Worm (Caenorhabditis elegans) whole organism, L3 larva: ENCODE measurements around the gene prkl-1.
A peak's percentile ranks its signal among the peaks of the same experiment; 100 is the strongest.

Experiments used
- R02D3.7 ChIP-seq: fragments of 150-350 bp; optimal IDR thresholded peaks from 2 replicates; lab custom pipeline; 2014; ENCODE audit warnings: missing biosample characterization, missing genetic modification characterization
- aly-2 ChIP-seq: fragments of 150-350 bp; optimal IDR thresholded peaks from 2 replicates; lab custom pipeline; 2014; ENCODE audit warnings: missing biosample characterization, missing genetic modification characterization
- ceh-16 ChIP-seq: sonication (generic microtip); optimal IDR thresholded peaks from 2 replicates; lab custom pipeline; 2017; ENCODE audit warnings: missing biosample characterization, missing genetic modification characterization
- ceh-82 ChIP-seq: fragments of 150-350 bp; optimal IDR thresholded peaks from 2 replicates; lab custom pipeline; 2014; ENCODE audit warnings: missing biosample characterization, missing genetic modification characterization
- ceh-9 ChIP-seq: sonication (generic microtip); optimal IDR thresholded peaks from 2 replicates; lab custom pipeline; 2018; ENCODE audit warnings: missing biosample characterization, missing genetic modification characterization
- daf-12 ChIP-seq: fragments of 150-350 bp; optimal IDR thresholded peaks from 2 replicates; lab custom pipeline; 2014; ENCODE audit warnings: missing biosample characterization, missing genetic modification reagents, missing genetic modification characterization
- egl-27 ChIP-seq: sonication (generic microtip); optimal IDR thresholded peaks from 4 replicates; lab custom pipeline; 2017; ENCODE audit warnings: missing biosample characterization, missing genetic modification reagents, missing genetic modification characterization
- egl-5 ChIP-seq: fragments of 150-350 bp; optimal IDR thresholded peaks from 2 replicates; lab custom pipeline; 2017; ENCODE audit warnings: missing biosample characterization, missing genetic modification reagents, missing genetic modification characterization, inconsistent platforms
- elt-1 ChIP-seq: fragments of 150-350 bp; optimal IDR thresholded peaks from 2 replicates; lab custom pipeline; 2014; ENCODE audit warnings: missing biosample characterization, missing genetic modification characterization
- elt-2 ChIP-seq: sonication (generic microtip); optimal IDR thresholded peaks from 2 replicates; lab custom pipeline; 2016; ENCODE audit warnings: missing genetic modification reagents, mild to moderate bottlenecking, missing genetic modification characterization, missing compliant biosample characterization
- fkh-10 ChIP-seq: sonication (generic microtip); optimal IDR thresholded peaks from 2 replicates; lab custom pipeline; 2017; ENCODE audit warnings: missing biosample characterization, missing genetic modification reagents, missing genetic modification characterization
- fkh-2 ChIP-seq: fragments of 150-350 bp; optimal IDR thresholded peaks from 2 replicates; lab custom pipeline; 2014; ENCODE audit warnings: missing biosample characterization, missing genetic modification reagents, missing genetic modification characterization
- hmg-11 ChIP-seq: sonication (generic microtip); optimal IDR thresholded peaks from 2 replicates; lab custom pipeline; 2016; ENCODE audit warnings: missing genetic modification characterization, missing compliant biosample characterization
- lin-15B ChIP-seq: fragments of 150-350 bp; optimal IDR thresholded peaks from 2 replicates; lab custom pipeline; 2014; ENCODE audit warnings: missing biosample characterization, missing genetic modification characterization
- mdl-1 ChIP-seq: fragments of 150-350 bp; optimal IDR thresholded peaks from 2 replicates; lab custom pipeline; 2014; ENCODE audit warnings: missing biosample characterization, missing genetic modification characterization
- mml-1 ChIP-seq: fragments of 150-350 bp; sonication (generic microtip); optimal IDR thresholded peaks from 3 replicates; lab custom pipeline; 2014; ENCODE audit warnings: missing biosample characterization, missing genetic modification characterization
- nhr-11 ChIP-seq: fragments of 150-350 bp; optimal IDR thresholded peaks from 2 replicates; lab custom pipeline; 2014; ENCODE audit warnings: missing biosample characterization, missing genetic modification characterization
- nhr-237 ChIP-seq: fragments of 150-350 bp; optimal IDR thresholded peaks from 2 replicates; lab custom pipeline; 2014; ENCODE audit warnings: missing biosample characterization, missing genetic modification characterization
- nhr-25 ChIP-seq: sonication (generic microtip); optimal IDR thresholded peaks from 2 replicates; lab custom pipeline; 2017; ENCODE audit warnings: missing biosample characterization, missing genetic modification characterization
- nhr-28 ChIP-seq: fragments of 150-350 bp; optimal IDR thresholded peaks from 2 replicates; lab custom pipeline; 2014; ENCODE audit warnings: missing biosample characterization, missing genetic modification characterization
- nhr-67 ChIP-seq: fragments of 150-350 bp; optimal IDR thresholded peaks from 2 replicates; lab custom pipeline; 2014; ENCODE audit warnings: missing biosample characterization, missing genetic modification characterization
- nhr-76 ChIP-seq: fragments of 150-350 bp; sonication (generic microtip); optimal IDR thresholded peaks from 5 replicates; lab custom pipeline; 2014; ENCODE audit warnings: missing biosample characterization, missing genetic modification characterization
- nhr-77 ChIP-seq: fragments of 150-350 bp; optimal IDR thresholded peaks from 2 replicates; lab custom pipeline; 2014; ENCODE audit warnings: missing biosample characterization, missing genetic modification characterization
- pha-4 ChIP-seq: fragments of 150-350 bp; optimal IDR thresholded peaks from 2 replicates; lab custom pipeline; 2014; ENCODE audit warnings: missing biosample characterization, missing genetic modification reagents, missing genetic modification characterization
- pqm-1 ChIP-seq: fragments of 150-350 bp; optimal IDR thresholded peaks from 2 replicates; lab custom pipeline; 2017; ENCODE audit warnings: missing biosample characterization, missing genetic modification characterization, inconsistent platforms
- sea-2 ChIP-seq: fragments of 150-350 bp; sonication (generic microtip); optimal IDR thresholded peaks from 4 replicates; lab custom pipeline; 2014; ENCODE audit warnings: missing biosample characterization, missing genetic modification reagents, missing genetic modification characterization
- skn-1 ChIP-seq: fragments of 150-350 bp; optimal IDR thresholded peaks from 2 replicates; lab custom pipeline; 2014; ENCODE audit warnings: missing biosample characterization, missing genetic modification characterization
- snpc-4 ChIP-seq: fragments of 150-350 bp; optimal IDR thresholded peaks from 2 replicates; lab custom pipeline; 2014; ENCODE audit warnings: missing biosample characterization, missing genetic modification characterization
- tbx-2 ChIP-seq: sonication (generic microtip); optimal IDR thresholded peaks from 2 replicates; lab custom pipeline; 2016; ENCODE audit warnings: mild to moderate bottlenecking, missing genetic modification characterization, missing compliant biosample characterization
- unc-39 ChIP-seq: sonication (generic microtip); optimal IDR thresholded peaks from 4 replicates; lab custom pipeline; 2017; ENCODE audit warnings: missing biosample characterization, missing genetic modification characterization
- ztf-4 ChIP-seq: fragments of 150-350 bp; optimal IDR thresholded peaks from 2 replicates; lab custom pipeline; 2014; ENCODE audit warnings: missing biosample characterization, missing genetic modification characterization

Gene prkl-1

DNA sequence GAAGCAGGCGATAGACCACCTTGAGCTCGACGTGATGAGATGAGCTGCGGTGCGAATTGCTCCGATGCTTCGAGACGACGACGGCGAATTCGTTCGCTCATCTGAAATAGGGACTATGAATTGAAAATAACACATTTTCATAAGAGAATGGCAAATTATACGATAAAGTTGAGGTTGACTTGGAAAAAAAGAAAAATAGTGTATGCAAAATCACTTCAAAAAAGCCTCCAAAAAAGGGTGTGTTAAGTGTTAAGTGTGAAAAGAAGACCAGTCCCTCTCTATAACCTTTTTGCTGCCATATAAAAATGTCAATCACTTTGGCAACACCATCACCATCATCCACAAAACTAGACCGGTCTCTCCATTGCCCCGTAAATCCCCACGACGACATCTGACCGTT lies at the start of gene prkl-1:
Gene prkl-1, minus strand, starts transcription at position 101 of the 400 bp plus-strand sequence.
- TF ChIP-seq egl-27 (tag; lab: Kevin White, UChicago) (no peak), snpc-4 (no peak), aly-2 (tag; lab: Kevin White, UChicago) (no peak), egl-5 (no peak), R02D3.7 (tag; lab: Kevin White, UChicago) (no peak), nhr-67 (no peak), daf-12 (tag; lab: Kevin White, UChicago) (no peak), nhr-237 (tag; lab: Kevin White, UChicago) (no peak), unc-39 (no peak), elt-2 (no peak), ceh-16 (tag; lab: Kevin White, UChicago) (no peak), nhr-11 (no peak), ceh-82 (no peak), hmg-11 (tag; lab: Kevin White, UChicago) (no peak), mml-1 (no peak), pqm-1 (tag; lab: Kevin White, UChicago) (no peak), nhr-76 (no peak), ztf-4 (tag; lab: Kevin White, UChicago) (no peak)

DNA sequence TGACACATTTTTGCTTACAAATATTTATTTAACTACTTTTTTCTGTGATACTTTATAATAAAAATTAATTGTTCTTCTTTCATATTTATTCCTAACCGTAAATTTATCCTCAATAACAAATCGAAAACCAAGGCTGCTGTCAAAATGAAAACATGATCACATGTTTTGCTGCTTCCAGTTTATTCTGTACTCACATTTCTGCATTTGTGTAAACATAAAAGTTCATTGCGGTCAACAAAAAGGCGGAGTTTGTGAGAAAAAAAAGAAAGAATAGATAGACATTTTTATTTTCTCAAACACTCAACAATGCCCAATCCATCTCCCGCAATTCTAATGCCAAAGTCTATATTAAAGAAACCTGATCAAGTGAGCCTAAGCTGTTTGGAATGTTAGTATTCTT lies 49.1 kb upstream of the prkl-1 start, which contains the start of gene C06G3.3:
Gene C06G3.3, plus strand, starts transcription at position 301 of the 400 bp plus-strand sequence.
- TF ChIP-seq tbx-2 (tag; lab: Kevin White, UChicago) (no peak), pha-4 (tag; lab: Kevin White, UChicago) (peak; percentile 58)
- TF ChIP-seq, all 47 proteins: peak for 1

DNA sequence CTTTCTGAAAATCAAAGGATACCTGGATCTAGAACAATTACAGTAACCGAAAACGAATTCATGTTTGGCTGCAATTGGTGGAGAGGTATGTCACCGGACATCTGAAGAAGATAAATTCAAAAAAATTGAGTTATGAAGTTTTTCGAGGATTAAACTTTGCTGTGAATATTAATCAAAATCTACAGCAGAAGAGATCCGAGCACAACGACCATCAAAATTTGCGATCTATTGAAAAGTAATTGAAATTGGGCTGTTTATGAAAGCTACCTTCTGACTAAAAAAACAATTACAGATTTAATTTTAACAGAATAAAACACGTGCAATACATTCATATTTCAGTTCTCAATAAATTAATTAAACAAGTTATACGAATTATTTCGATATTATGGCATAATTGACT lies 45.7 kb upstream of the prkl-1 start, which contains the start of gene C06G3.8:
Gene C06G3.8, minus strand, starts transcription at position 101 of the 400 bp plus-strand sequence.
- TF ChIP-seq nhr-28 (tag; lab: Kevin White, UChicago) (no peak), skn-1 (tag; lab: Kevin White, UChicago) (no peak), nhr-67 (no peak), mml-1 (no peak), lin-15B (tag; lab: Kevin White, UChicago) (no peak), nhr-25 (tag; lab: Kevin White, UChicago) (no peak), fkh-2 (tag; lab: Kevin White, UChicago) (no peak), ceh-82 (no peak), nhr-237 (tag; lab: Kevin White, UChicago) (no peak), R02D3.7 (tag; lab: Kevin White, UChicago) (no peak), ztf-4 (tag; lab: Kevin White, UChicago) (no peak), elt-1 (no peak), nhr-76 (no peak), mdl-1 (tag; lab: Kevin White, UChicago) (no peak)

DNA sequence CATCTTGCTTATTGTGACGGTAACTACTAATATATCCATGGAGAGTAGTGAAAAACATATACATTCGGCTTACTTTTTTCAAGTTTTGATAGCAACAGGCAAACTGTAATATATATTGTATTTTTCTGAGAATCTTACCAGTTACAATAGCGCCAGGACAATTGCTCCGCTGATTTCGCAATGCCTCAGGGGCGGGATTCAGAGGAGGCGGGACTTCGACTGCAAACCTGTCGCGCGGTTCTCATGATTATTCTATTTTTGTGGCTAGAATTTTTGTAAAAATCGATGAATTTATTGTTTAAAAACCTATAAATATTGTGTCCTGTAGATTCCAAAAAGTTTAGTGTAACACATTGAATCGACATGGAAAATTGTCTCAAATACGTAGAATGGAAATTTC lies 44.3 kb upstream of the prkl-1 start:
- peak; percentile 58 for TF ChIP-seq fkh-10 (GFP tag; lab: Kevin White, UChicago)
- no peak for TF ChIP-seq ceh-9 (tag; lab: Kevin White, UChicago)
- no peak for TF ChIP-seq nhr-77
- TF ChIP-seq, all 47 proteins: peak for 1

DNA sequence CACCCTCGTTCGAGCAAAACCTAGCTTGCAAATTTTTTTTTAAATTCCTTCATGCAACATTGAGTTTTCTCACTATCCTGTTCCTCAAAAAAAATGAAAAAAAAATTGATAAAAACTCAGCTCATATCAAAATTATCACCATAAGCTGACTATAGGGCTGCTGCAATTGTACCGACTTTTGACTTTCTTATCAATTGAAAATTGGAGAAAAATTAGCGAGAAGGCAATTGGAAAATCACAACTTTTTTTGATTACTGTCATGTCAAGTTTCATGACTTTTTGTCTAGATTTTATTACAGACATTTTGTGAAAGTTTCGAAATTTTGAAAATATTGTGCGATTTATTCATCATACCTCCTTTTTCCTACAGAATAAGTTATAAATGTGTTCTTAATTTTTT lies 39.1 kb upstream of the prkl-1 start:
- TF ChIP-seq daf-12 (tag; lab: Kevin White, UChicago), result no peak
- no peak for TF ChIP-seq nhr-76
- peak; percentile 8 for TF ChIP-seq pha-4 (tag; lab: Kevin White, UChicago)
- TF ChIP-seq unc-39, result no peak
- no peak for TF ChIP-seq lin-15B (tag; lab: Kevin White, UChicago)
- TF ChIP-seq R02D3.7 (tag; lab: Kevin White, UChicago), result no peak
- no peak for TF ChIP-seq elt-1
- no peak for TF ChIP-seq mml-1
- no peak for TF ChIP-seq egl-27 (tag; lab: Kevin White, UChicago)
- TF ChIP-seq pqm-1 (tag; lab: Kevin White, UChicago), result peak; percentile 67
- TF ChIP-seq ztf-4 (tag; lab: Kevin White, UChicago), result no peak
- TF ChIP-seq hmg-11 (tag; lab: Kevin White, UChicago), result no peak
- TF ChIP-seq elt-2, result peak; percentile 90
- no peak for TF ChIP-seq sea-2

DNA sequence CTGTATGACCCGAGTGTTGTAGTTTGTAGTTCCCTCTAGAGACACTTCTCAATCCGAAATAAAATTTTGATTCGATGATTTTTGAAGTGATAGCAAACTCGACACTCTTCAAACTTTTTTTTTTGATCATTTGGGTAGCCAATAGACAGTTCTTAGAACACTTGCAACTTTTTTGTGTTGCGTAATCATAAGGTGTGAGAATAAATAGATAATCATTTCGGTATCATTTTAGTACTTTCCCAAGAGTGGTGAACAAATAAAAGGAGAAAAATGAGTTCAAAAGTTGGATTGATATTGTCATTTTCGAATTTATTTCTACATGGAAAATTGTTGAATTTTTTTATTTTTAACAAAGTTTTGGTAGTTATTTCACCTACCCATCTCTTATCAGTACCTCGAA lies 38.1 kb upstream of the prkl-1 start:
- TF ChIP-seq elt-2 (peak; percentile 49), pqm-1 (tag; lab: Kevin White, UChicago) (peak; percentile 39), nhr-28 (tag; lab: Kevin White, UChicago) (no peak)
